Worm (Caenorhabditis elegans): ENCODE results near the gene T26A5.6.

- TF ChIP-seq elt-2 (tag; optimal IDR thresholded peaks at IDR 0.05), result no peak
- no peak for TF ChIP-seq tbx-2 (tag; optimal IDR thresholded peaks at IDR 0.05)
- TF ChIP-seq nfya-1 (tag; optimal IDR thresholded peaks at IDR 0.05), result no peak
- TF ChIP-seq Y22D7AL.16 (tag; optimal IDR thresholded peaks at IDR 0.05), result no peak
These were observed at the start of gene T26A5.6 for ce11 chrIII:6450596-6450995.

Data from whole organism, late embryonic.